Worm (Caenorhabditis elegans): ENCODE measurements around the gene F35A5.5.

Gene F35A5.5

DNA sequence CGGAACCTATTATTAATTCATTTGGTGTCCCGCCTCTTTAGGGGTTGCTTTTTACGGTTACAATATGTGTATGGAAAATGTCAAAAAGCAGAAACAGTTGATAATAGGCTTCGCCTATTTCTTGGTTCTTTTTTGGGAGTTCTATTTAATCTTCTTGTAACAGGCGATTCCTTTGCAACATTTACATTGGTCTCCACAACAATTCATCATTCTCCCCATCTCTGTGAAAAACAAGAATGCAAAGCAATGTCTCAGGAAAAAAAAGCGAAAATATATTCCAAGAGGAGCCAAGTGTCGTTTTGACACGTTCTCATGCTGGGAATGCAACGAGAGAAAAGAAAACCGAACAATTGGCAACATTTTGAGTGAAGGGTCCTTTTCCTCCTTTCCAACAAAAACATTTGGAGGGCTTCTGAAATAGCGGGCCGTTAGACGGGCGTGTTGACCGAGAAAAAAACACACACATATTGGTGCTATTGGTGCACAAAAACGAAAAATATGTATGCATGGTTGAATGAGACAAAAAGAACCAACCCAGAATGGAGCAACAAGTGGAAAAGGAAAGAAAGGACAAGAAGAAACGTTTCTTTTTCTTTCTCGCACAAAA lies 33.2 kb upstream of the F35A5.5 start:
- TF ChIP-seq fkh-10 (GFP tag; optimal IDR thresholded peaks at IDR 0.05) (peak; percentile 14), nhr-47 (tag; optimal IDR thresholded peaks at IDR 0.05) (no peak), dpl-1 (GFP tag; optimal IDR thresholded peaks at IDR 0.05) (no peak), egl-13 (tag; optimal IDR thresholded peaks at IDR 0.05) (no peak), grh-1 (GFP tag; IDR thresholded peaks at IDR 0.05) (no peak), alr-1 (tag; optimal IDR thresholded peaks at IDR 0.05; ENCODE audit: borderline replicate concordance) (no peak), nhr-11 (tag; optimal IDR thresholded peaks at IDR 0.05) (no peak), lin-14 (GFP tag; optimal IDR thresholded peaks at IDR 0.05) (peak; percentile 32)

DNA sequence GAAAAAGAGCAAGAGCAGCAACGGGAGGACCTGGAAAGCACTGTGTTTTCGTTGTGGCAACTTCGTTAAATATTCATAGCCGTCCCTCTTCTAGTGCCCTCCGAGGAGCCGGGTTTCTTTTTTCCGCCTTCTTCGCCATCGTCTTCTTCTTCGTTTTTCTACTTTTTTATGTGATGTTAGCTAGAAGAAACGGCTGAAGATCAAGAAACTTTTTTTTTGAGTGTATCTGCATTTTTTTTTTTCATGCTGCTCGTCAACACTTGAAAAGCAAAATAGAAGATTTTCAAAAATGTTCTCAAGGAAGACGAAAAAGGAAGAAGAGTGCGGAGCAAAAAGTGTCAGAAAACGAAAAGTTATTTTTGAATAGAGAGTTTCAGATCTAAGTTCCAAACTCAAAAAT lies 31.8 kb upstream of the F35A5.5 start:
- TF ChIP-seq xbp-1 (tag; optimal IDR thresholded peaks at IDR 0.05) (no peak), fkh-10 (GFP tag; optimal IDR thresholded peaks at IDR 0.05) (peak; percentile 42), fkh-4 (tag; optimal IDR thresholded peaks at IDR 0.05; ENCODE audit: borderline replicate concordance) (no peak)

DNA sequence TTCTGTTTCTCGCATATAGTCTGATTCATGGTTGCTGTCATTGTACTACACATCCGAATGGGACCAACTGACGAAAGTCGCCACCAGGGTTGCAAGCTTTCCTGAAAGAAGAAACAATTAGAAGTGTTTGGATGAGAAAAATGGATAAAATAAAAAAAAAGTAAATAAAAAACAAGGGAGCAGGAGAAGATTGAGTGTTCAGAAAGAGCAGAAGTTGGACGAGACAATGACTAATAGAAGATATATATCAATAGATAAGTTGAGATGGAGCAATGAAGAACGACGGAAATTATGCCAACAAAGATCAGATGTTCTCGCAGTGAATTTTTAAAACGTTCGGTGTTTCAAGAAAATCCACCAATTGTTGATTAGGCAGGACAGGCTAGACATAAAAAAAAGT lies 31.3 kb upstream of the F35A5.5 start, which contains the start of gene fkh-9:
Gene fkh-9, minus strand, starts transcription at position 101 of the 400 bp plus-strand sequence.
- TF ChIP-seq isw-1 (GFP tag; IDR thresholded peaks at IDR 0.05) (no peak), nhr-47 (tag; optimal IDR thresholded peaks at IDR 0.05) (no peak), blmp-1 (tag; optimal IDR thresholded peaks at IDR 0.05) (no peak), egl-27 (tag; optimal IDR thresholded peaks at IDR 0.05) (no peak), nhr-237 (tag; optimal IDR thresholded peaks at IDR 0.05) (no peak), ceh-88 (GFP tag; IDR thresholded peaks at IDR 0.05) (no peak), fos-1 (tag; optimal IDR thresholded peaks at IDR 0.05) (no peak), mep-1 (tag; optimal IDR thresholded peaks at IDR 0.05) (no peak), C16A3.4 (tag; optimal IDR thresholded peaks at IDR 0.05) (no peak), nhr-84 (tag; optimal IDR thresholded peaks at IDR 0.05) (no peak)

DNA sequence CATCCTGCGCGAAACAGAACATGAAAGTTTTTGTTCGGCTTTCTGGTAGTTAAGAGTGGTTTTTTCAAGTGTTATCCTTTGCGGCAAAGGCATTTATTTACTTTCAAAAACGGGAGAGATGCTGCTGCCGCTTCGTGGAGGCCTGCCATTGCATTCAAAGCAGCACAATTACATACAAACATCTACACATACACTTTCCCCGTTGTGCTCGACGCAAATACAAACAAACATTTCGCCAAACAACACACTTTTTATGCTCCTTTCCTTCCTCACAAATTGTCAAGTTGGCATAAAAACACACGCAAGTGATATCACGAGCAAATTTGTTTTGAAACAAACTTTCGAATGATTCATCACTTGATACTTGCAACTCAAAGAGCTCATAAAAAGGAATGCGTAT lies 30.6 kb upstream of the F35A5.5 start:
- TF ChIP-seq rnt-1 (tag; optimal IDR thresholded peaks at IDR 0.05) (peak; percentile 11), pag-3 (tag; optimal IDR thresholded peaks at IDR 0.05; ENCODE audit: borderline replicate concordance, insufficient read depth) (no peak), swsn-7 (tag; optimal IDR thresholded peaks at IDR 0.05) (no peak), ets-5 (GFP tag; IDR thresholded peaks at IDR 0.05) (no peak), hlh-17 (GFP tag; optimal IDR thresholded peaks at IDR 0.05; ENCODE audit: borderline replicate concordance) (no peak), egl-27 (tag; optimal IDR thresholded peaks at IDR 0.05) (peak in 1 of 2 experiments; percentile 21), unc-86 (tag; optimal IDR thresholded peaks at IDR 0.05) (no peak), efl-1 (optimal IDR thresholded peaks at IDR 0.05) (no peak), efl-1 (GFP tag; optimal IDR thresholded peaks at IDR 0.05 in 1 of 2) (no peak), alr-1 (tag; optimal IDR thresholded peaks at IDR 0.05; ENCODE audit: borderline replicate concordance) (no peak), lir-3 (tag; optimal IDR thresholded peaks at IDR 0.05; ENCODE audit: poor library complexity) (no peak), elt-2 (tag; optimal IDR thresholded peaks at IDR 0.05) (no peak), lsy-2 (tag; optimal IDR thresholded peaks at IDR 0.05) (no peak), jun-1 (tag; optimal IDR thresholded peaks at IDR 0.05) (no peak), zip-4 (GFP tag; optimal IDR thresholded peaks at IDR 0.05) (no peak), hlh-4 (tag; optimal IDR thresholded peaks at IDR 0.05) (no peak), nhr-84 (tag; optimal IDR thresholded peaks at IDR 0.05) (no peak), ama-1 (optimal IDR thresholded peaks at IDR 0.05) (peak; percentile 1), nhr-11 (tag; optimal IDR thresholded peaks at IDR 0.05) (no peak), mab-9 (GFP tag; IDR thresholded peaks at IDR 0.05) (no peak), xbp-1 (tag; optimal IDR thresholded peaks at IDR 0.05) (no peak), efl-3 (GFP tag; optimal IDR thresholded peaks at IDR 0.05) (no peak), lin-14 (GFP tag; optimal IDR thresholded peaks at IDR 0.05) (peak; percentile 55), nhr-237 (tag; optimal IDR thresholded peaks at IDR 0.05) (no peak), snpc-4 (tag; optimal IDR thresholded peaks at IDR 0.05) (no peak), irx-1 (tag; optimal IDR thresholded peaks at IDR 0.05) (no peak), fkh-8 (tag; optimal IDR thresholded peaks at IDR 0.05) (no peak), nhr-20 (tag; optimal IDR thresholded peaks at IDR 0.05) (peak; percentile 5), nhr-12 (tag; optimal IDR thresholded peaks at IDR 0.05) (no peak), sup-37 (GFP tag; optimal IDR thresholded peaks at IDR 0.05) (no peak), blmp-1 (tag; optimal IDR thresholded peaks at IDR 0.05) (no peak), mdl-1 (tag; optimal IDR thresholded peaks at IDR 0.05) (peak in 1 of 2 experiments; percentile 12), ztf-4 (tag; optimal IDR thresholded peaks at IDR 0.05) (no peak), nhr-28 (tag; optimal IDR thresholded peaks at IDR 0.05) (no peak), tbx-2 (tag; optimal IDR thresholded peaks at IDR 0.05) (peak; percentile 45)

All from whole organism, L1 larva.